Worm (Caenorhabditis elegans) whole organism, L3 larva: ENCODE data around the gene afmd-1.

ENCODE experiments used
- R02D3.7 ChIP-seq: fragments of 150-350 bp; optimal IDR thresholded peaks from 2 replicates; lab custom pipeline; 2014; ENCODE audit warnings: missing biosample characterization, missing genetic modification characterization
- ZK546.5 ChIP-seq: sonication (generic microtip); optimal IDR thresholded peaks from 2 replicates; lab custom pipeline; 2017; ENCODE audit warnings: missing biosample characterization, missing genetic modification characterization
- aly-2 ChIP-seq: fragments of 150-350 bp; optimal IDR thresholded peaks from 2 replicates; lab custom pipeline; 2014; ENCODE audit warnings: missing biosample characterization, missing genetic modification characterization
- ama-1 ChIP-seq: fragments of 150-350 bp; optimal IDR thresholded peaks from 2 replicates; lab custom pipeline; 2018
- ceh-16 ChIP-seq: sonication (generic microtip); optimal IDR thresholded peaks from 2 replicates; lab custom pipeline; 2017; ENCODE audit warnings: missing biosample characterization, missing genetic modification characterization
- ceh-9 ChIP-seq: sonication (generic microtip); optimal IDR thresholded peaks from 2 replicates; lab custom pipeline; 2018; ENCODE audit warnings: missing biosample characterization, missing genetic modification characterization
- egl-27 ChIP-seq: sonication (generic microtip); optimal IDR thresholded peaks from 4 replicates; lab custom pipeline; 2017; ENCODE audit warnings: missing biosample characterization, missing genetic modification reagents, missing genetic modification characterization
- egl-5 ChIP-seq: fragments of 150-350 bp; optimal IDR thresholded peaks from 2 replicates; lab custom pipeline; 2017; ENCODE audit warnings: missing biosample characterization, missing genetic modification reagents, missing genetic modification characterization, inconsistent platforms
- elt-1 ChIP-seq: fragments of 150-350 bp; optimal IDR thresholded peaks from 2 replicates; lab custom pipeline; 2014; ENCODE audit warnings: missing biosample characterization, missing genetic modification characterization
- elt-2 ChIP-seq: sonication (generic microtip); optimal IDR thresholded peaks from 2 replicates; lab custom pipeline; 2016; ENCODE audit warnings: missing genetic modification reagents, mild to moderate bottlenecking, missing genetic modification characterization, missing compliant biosample characterization
- elt-3 ChIP-seq, 3 experiments: fragments of 150-350 bp in 1 of 3; sonication (generic microtip) in 2 of 3; optimal IDR thresholded peaks; 2 replicates in 2 of 3; 4 replicates in 1 of 3; lab custom pipeline; 2014 to 2017; ENCODE audit warnings: missing biosample characterization in 3 of 3, missing genetic modification characterization in 3 of 3
- eor-1 ChIP-seq, 2 experiments: fragments of 150-350 bp; optimal IDR thresholded peaks; 2 replicates each; lab custom pipeline; 2014 to 2018; ENCODE audit warnings: missing biosample characterization in 2 of 2, missing genetic modification characterization in 2 of 2
- fkh-10 ChIP-seq: sonication (generic microtip); optimal IDR thresholded peaks from 2 replicates; lab custom pipeline; 2017; ENCODE audit warnings: missing biosample characterization, missing genetic modification reagents, missing genetic modification characterization
- fkh-2 ChIP-seq: fragments of 150-350 bp; optimal IDR thresholded peaks from 2 replicates; lab custom pipeline; 2014; ENCODE audit warnings: missing biosample characterization, missing genetic modification reagents, missing genetic modification characterization
- fos-1 ChIP-seq: fragments of 150-350 bp; optimal IDR thresholded peaks from 2 replicates; lab custom pipeline; 2014; ENCODE audit warnings: missing biosample characterization, missing genetic modification characterization
- hmg-11 ChIP-seq: sonication (generic microtip); optimal IDR thresholded peaks from 2 replicates; lab custom pipeline; 2016; ENCODE audit warnings: missing genetic modification characterization, missing compliant biosample characterization
- jun-1 ChIP-seq: fragments of 150-350 bp; optimal IDR thresholded peaks from 2 replicates; lab custom pipeline; 2014; ENCODE audit warnings: missing biosample characterization, missing genetic modification reagents, missing genetic modification characterization
- lin-15B ChIP-seq: fragments of 150-350 bp; optimal IDR thresholded peaks from 2 replicates; lab custom pipeline; 2014; ENCODE audit warnings: missing biosample characterization, missing genetic modification characterization
- lin-39 ChIP-seq: fragments of 150-350 bp; optimal IDR thresholded peaks from 2 replicates; lab custom pipeline; 2018; ENCODE audit warnings: missing biosample characterization, missing genetic modification reagents, missing genetic modification characterization
- lsy-12 ChIP-seq: sonication (generic microtip); optimal IDR thresholded peaks from 2 replicates; lab custom pipeline; 2016; ENCODE audit warnings: mild to moderate bottlenecking, missing genetic modification characterization, missing compliant biosample characterization
- mdl-1 ChIP-seq: fragments of 150-350 bp; optimal IDR thresholded peaks from 2 replicates; lab custom pipeline; 2014; ENCODE audit warnings: missing biosample characterization, missing genetic modification characterization
- mml-1 ChIP-seq: fragments of 150-350 bp; sonication (generic microtip); optimal IDR thresholded peaks from 3 replicates; lab custom pipeline; 2014; ENCODE audit warnings: missing biosample characterization, missing genetic modification characterization
- nfya-1 ChIP-seq: sonication (generic microtip); optimal IDR thresholded peaks from 2 replicates; lab custom pipeline; 2017; ENCODE audit warnings: missing genetic modification characterization, mild to moderate bottlenecking, missing compliant biosample characterization, antibody characterized with exemption, moderate library complexity; ENCODE audit not compliant: insufficient read depth
- nhr-11 ChIP-seq: fragments of 150-350 bp; optimal IDR thresholded peaks from 2 replicates; lab custom pipeline; 2014; ENCODE audit warnings: missing biosample characterization, missing genetic modification characterization
- nhr-23 ChIP-seq: fragments of 150-350 bp; optimal IDR thresholded peaks from 2 replicates; lab custom pipeline; 2014; ENCODE audit warnings: missing biosample characterization, missing genetic modification reagents, missing genetic modification characterization
- nhr-237 ChIP-seq: fragments of 150-350 bp; optimal IDR thresholded peaks from 2 replicates; lab custom pipeline; 2014; ENCODE audit warnings: missing biosample characterization, missing genetic modification characterization
- nhr-43 ChIP-seq: sonication (generic microtip); optimal IDR thresholded peaks from 2 replicates; lab custom pipeline; 2016; ENCODE audit warnings: mild to moderate bottlenecking, missing genetic modification characterization, missing compliant biosample characterization; ENCODE audit not compliant: poor library complexity, severe bottlenecking
- nhr-67 ChIP-seq: fragments of 150-350 bp; optimal IDR thresholded peaks from 2 replicates; lab custom pipeline; 2014; ENCODE audit warnings: missing biosample characterization, missing genetic modification characterization
- nhr-77 ChIP-seq: fragments of 150-350 bp; optimal IDR thresholded peaks from 2 replicates; lab custom pipeline; 2014; ENCODE audit warnings: missing biosample characterization, missing genetic modification characterization
- pha-4 ChIP-seq: fragments of 150-350 bp; optimal IDR thresholded peaks from 2 replicates; lab custom pipeline; 2014; ENCODE audit warnings: missing biosample characterization, missing genetic modification reagents, missing genetic modification characterization
- pqm-1 ChIP-seq: fragments of 150-350 bp; optimal IDR thresholded peaks from 2 replicates; lab custom pipeline; 2017; ENCODE audit warnings: missing biosample characterization, missing genetic modification characterization, inconsistent platforms
- snpc-4 ChIP-seq: fragments of 150-350 bp; optimal IDR thresholded peaks from 2 replicates; lab custom pipeline; 2014; ENCODE audit warnings: missing biosample characterization, missing genetic modification characterization
- tbx-2 ChIP-seq: sonication (generic microtip); optimal IDR thresholded peaks from 2 replicates; lab custom pipeline; 2016; ENCODE audit warnings: mild to moderate bottlenecking, missing genetic modification characterization, missing compliant biosample characterization
- unc-39 ChIP-seq: sonication (generic microtip); optimal IDR thresholded peaks from 4 replicates; lab custom pipeline; 2017; ENCODE audit warnings: missing biosample characterization, missing genetic modification characterization
- unc-62 ChIP-seq: fragments of 150-350 bp; sonication (generic microtip); optimal IDR thresholded peaks from 4 replicates; lab custom pipeline; 2014; ENCODE audit warnings: missing biosample characterization, missing genetic modification reagents, missing genetic modification characterization
- ztf-11 ChIP-seq: fragments of 150-350 bp; optimal IDR thresholded peaks from 2 replicates; lab custom pipeline; 2014; ENCODE audit warnings: missing biosample characterization, missing genetic modification characterization

Gene afmd-1

DNA sequence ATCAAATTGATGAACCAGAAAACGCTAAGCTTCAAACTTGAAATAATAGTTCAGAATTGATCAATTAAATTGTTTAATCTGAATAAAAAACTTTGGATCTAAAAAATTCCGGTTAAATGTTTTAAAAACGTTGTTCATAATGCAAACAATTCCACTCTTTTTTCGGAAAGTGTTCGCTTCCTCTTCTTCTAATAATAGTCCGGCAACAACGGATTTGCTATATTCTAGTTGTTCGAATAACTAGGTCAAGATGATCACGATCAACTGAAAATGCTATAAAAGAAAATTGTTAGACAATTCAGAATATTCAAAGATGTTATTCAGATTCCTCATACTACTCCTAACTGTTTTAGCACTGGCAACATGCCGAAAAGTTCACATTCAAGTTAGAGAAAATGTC is 13.1 kb upstream of the afmd-1 start, which contains the start of gene D2024.4:
Gene D2024.4, plus strand, starts transcription at position 301 of the 400 bp plus-strand sequence.
- TF ChIP-seq nhr-77 (tag; lab: Kevin White, UChicago) (no peak), fkh-10 (GFP tag; lab: Kevin White, UChicago) (no peak), elt-3 (tag; optimal IDR thresholded peaks at IDR 0.05; lab: Kevin White, UChicago) (no peak), fkh-2 (tag; lab: Kevin White, UChicago) (no peak), ZK546.5 (tag; lab: Kevin White, UChicago) (no peak), lsy-12 (tag; lab: Kevin White, UChicago) (no peak), ztf-11 (tag; lab: Kevin White, UChicago) (no peak), ceh-9 (tag; lab: Kevin White, UChicago) (no peak), R02D3.7 (tag; lab: Kevin White, UChicago) (no peak), eor-1 (tag; optimal IDR thresholded peaks at IDR 0.05; lab: Kevin White, UChicago) (no peak), mdl-1 (tag; lab: Kevin White, UChicago) (no peak), elt-2 (tag; lab: Kevin White, UChicago) (no peak), nhr-23 (tag; lab: Kevin White, UChicago) (no peak)

DNA sequence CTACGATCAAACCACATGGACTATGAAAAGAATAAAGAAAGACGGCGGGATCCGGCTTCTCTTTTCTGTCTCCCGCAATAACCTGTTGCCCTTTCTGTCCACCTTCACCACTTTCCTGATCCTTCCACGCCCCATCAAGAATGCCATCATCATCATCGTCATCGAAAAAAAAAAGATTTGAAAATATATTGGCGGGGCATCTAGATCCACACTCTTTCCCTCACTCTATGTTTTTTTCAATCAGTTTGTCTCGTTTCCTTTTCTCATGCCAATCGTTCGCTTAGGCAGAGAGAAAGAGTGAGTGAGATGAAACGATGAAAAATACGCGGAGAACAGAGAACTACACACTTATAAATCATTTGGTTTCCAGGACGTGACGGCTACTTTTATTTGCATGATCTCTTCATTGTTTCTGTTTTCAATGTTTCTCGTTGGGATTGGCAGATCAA is 10.4 kb upstream of the afmd-1 start:
- no peak for TF ChIP-seq eor-1 (tag; optimal IDR thresholded peaks at IDR 0.05; lab: Kevin White, UChicago)
- TF ChIP-seq egl-5 (tag; lab: Kevin White, UChicago): peak; percentile 57
- peak; percentile 19 for TF ChIP-seq nfya-1
- no peak for TF ChIP-seq nhr-67 (tag; lab: Kevin White, UChicago)
- peak; percentile 72 for TF ChIP-seq nhr-43 (tag; lab: Kevin White, UChicago)
- TF ChIP-seq lin-39: peak; percentile 7
- TF ChIP-seq, all 47 proteins: peak for 4

DNA sequence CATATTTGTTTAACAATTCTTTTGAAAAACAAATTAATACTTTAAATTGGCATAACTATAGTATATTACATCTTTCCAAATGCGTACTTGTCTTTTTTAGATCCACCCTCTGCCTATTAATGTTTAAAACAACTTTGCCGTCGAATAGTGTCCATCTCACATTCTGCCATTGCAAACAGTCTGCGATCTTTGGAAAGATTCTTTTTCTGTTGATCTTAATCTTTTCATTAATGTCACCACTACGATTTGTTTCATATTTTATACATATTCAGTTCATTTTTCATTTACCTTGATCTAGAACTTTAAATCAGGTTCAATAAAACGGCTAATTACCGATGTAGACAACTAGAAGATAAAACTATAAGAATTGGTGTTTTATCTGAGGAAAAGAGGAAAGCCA is 9.4 kb upstream of the afmd-1 start:
- peak; percentile 93 for TF ChIP-seq elt-1
- no peak for TF ChIP-seq ceh-16 (tag; lab: Kevin White, UChicago)

DNA sequence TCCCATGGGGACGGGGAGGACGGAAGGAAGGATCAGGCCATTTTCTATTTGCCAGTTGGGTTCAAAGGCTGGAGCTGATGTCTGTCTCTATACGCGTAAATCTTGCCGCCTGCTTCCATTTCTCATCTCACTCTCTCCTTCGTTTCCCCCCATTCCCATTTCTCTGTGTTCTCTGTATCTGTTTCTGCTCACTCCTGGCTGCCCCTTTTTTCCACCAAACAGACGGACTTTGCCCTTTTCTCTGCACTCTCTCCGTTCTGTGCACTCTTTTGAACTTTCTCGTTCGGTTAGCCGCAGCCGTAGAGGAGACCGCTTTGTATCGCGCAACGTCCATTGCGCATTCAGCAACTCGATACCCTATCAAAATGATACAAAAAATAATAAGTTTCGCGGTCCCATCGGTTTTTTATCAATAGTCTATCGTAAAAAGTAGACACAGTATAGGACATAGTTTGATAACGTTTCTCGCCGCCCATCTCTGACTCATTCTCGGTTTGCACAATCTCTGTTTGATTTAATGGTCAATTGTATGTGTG is 8.6 kb upstream of the afmd-1 start:
- TF ChIP-seq snpc-4 (tag; lab: Kevin White, UChicago): peak; percentile 45
- TF ChIP-seq lin-39: peak; percentile 58
- TF ChIP-seq egl-5 (tag; lab: Kevin White, UChicago): peak; percentile 55
- TF ChIP-seq nhr-11 (tag; lab: Kevin White, UChicago): peak; percentile 34
- no peak for TF ChIP-seq egl-27 (tag; lab: Kevin White, UChicago)
- TF ChIP-seq unc-39 (tag; lab: Kevin White, UChicago): no peak
- peak; percentile 92 for TF ChIP-seq elt-2 (tag; lab: Kevin White, UChicago)
- TF ChIP-seq nhr-237: no peak
- TF ChIP-seq nhr-23 (tag; lab: Kevin White, UChicago): peak; percentile 6
- peak; percentile 76 for TF ChIP-seq jun-1
- TF ChIP-seq pha-4 (tag; lab: Kevin White, UChicago): peak; percentile 64
- no peak for TF ChIP-seq aly-2 (tag; lab: Kevin White, UChicago)
- no peak for TF ChIP-seq fos-1 (tag; lab: Kevin White, UChicago)
- TF ChIP-seq hmg-11 (tag; lab: Kevin White, UChicago): peak; percentile 79
- no peak for TF ChIP-seq elt-3 (tag; optimal IDR thresholded peaks at IDR 0.05; lab: Kevin White, UChicago)
- TF ChIP-seq ztf-11 (tag; lab: Kevin White, UChicago): no peak
- TF ChIP-seq ama-1 (lab: Kevin White, UChicago): no peak
- TF ChIP-seq unc-62 (GFP tag; lab: Kevin White, UChicago): no peak
- peak; percentile 79 for TF ChIP-seq nfya-1
- TF ChIP-seq eor-1 (tag; optimal IDR thresholded peaks at IDR 0.05; lab: Kevin White, UChicago): no peak
- peak; percentile 87 for TF ChIP-seq pqm-1 (tag; lab: Kevin White, UChicago)
- no peak for TF ChIP-seq mml-1
- peak; percentile 39 for TF ChIP-seq lin-15B (tag; lab: Kevin White, UChicago)
- peak; percentile 44 for TF ChIP-seq tbx-2 (tag; lab: Kevin White, UChicago)
